Fruit fly (Drosophila melanogaster): Measurements from ENCODE around the gene Orc5.

dm6 chr2L:13820948-13821347 is 8.7 kb upstream of the Orc5 start, which contains the start of gene b:
- no peak for TF ChIP-seq Myc (optimal IDR thresholded peaks at IDR 0.05)
- no peak for TF ChIP-seq ttk (optimal IDR thresholded peaks at IDR 0.05)
- TF ChIP-seq Sin3A (optimal IDR thresholded peaks at IDR 0.05): no peak
- no peak for TF ChIP-seq psq (optimal IDR thresholded peaks at IDR 0.05)
- TF ChIP-seq h (optimal IDR thresholded peaks at IDR 0.05): no peak

Measured in Kc167 (cell line).